Fruit fly (Drosophila melanogaster) whole organism, prepupa: ENCODE data around the gene Nepl5.

Source experiments
- CG10631 ChIP-seq: fragments of 200-800 bp; sonication (Bioruptor generic); optimal IDR thresholded peaks from 2 replicates; lab custom pipeline; 2016; ENCODE audit warnings: missing biosample characterization, missing genetic modification characterization
- CG11294 ChIP-seq: fragments of 200-800 bp; sonication (Bioruptor generic); IDR thresholded peaks from 2 replicates; pipeline ENCODE4 v1.3.6; 2022; ENCODE audit warnings: missing biosample characterization, missing genetic modification characterization
- CG11902 ChIP-seq: fragments of 200-800 bp; sonication (Bioruptor generic); optimal IDR thresholded peaks from 3 replicates; lab custom pipeline; 2016; ENCODE audit warnings: missing biosample characterization, missing genetic modification characterization
- CG1621 ChIP-seq: fragments of 200-800 bp; sonication (Bioruptor generic); optimal IDR thresholded peaks from 3 replicates; lab custom pipeline; 2018; ENCODE audit warnings: missing biosample characterization, mild to moderate bottlenecking, missing genetic modification characterization
- CG32006 ChIP-seq: fragments of 200-800 bp; sonication (Bioruptor generic); optimal IDR thresholded peaks from 3 replicates; lab custom pipeline; 2017; ENCODE audit warnings: missing biosample characterization, mild to moderate bottlenecking, missing genetic modification characterization
- CG34406 ChIP-seq: fragments of 200-800 bp; sonication (Bioruptor generic); optimal IDR thresholded peaks from 3 replicates; lab custom pipeline; 2016; ENCODE audit warnings: missing biosample characterization, missing genetic modification characterization
- CG3919 ChIP-seq: fragments of 200-800 bp; sonication (Bioruptor generic); optimal IDR thresholded peaks from 3 replicates; lab custom pipeline; 2016; ENCODE audit warnings: missing biosample characterization, missing genetic modification characterization
- CG6276 ChIP-seq: fragments of 200-800 bp; sonication (Bioruptor generic); optimal IDR thresholded peaks from 2 replicates; lab custom pipeline; 2017; ENCODE audit warnings: missing biosample characterization, mild to moderate bottlenecking, missing genetic modification characterization
- CG8632 ChIP-seq: fragments of 200-800 bp; sonication (Bioruptor generic); optimal IDR thresholded peaks from 3 replicates; lab custom pipeline; 2016; ENCODE audit warnings: missing biosample characterization, missing genetic modification characterization
- CG9139 ChIP-seq: fragments of 200-800 bp; sonication (Bioruptor generic); optimal IDR thresholded peaks from 3 replicates; lab custom pipeline; 2017; ENCODE audit warnings: missing biosample characterization, mild to moderate bottlenecking, missing genetic modification characterization
- Eip75B ChIP-seq: fragments of 200-800 bp; sonication (Bioruptor generic); optimal IDR thresholded peaks from 3 replicates; lab custom pipeline; 2016; ENCODE audit warnings: missing biosample characterization, missing genetic modification characterization
- Eip93F ChIP-seq: fragments of 200-800 bp; sonication (Bioruptor generic); optimal IDR thresholded peaks from 2 replicates; lab custom pipeline; 2016; ENCODE audit warnings: missing biosample characterization, mild to moderate bottlenecking, missing genetic modification characterization
- Ets21C ChIP-seq: fragments of 200-800 bp; sonication (Bioruptor generic); optimal IDR thresholded peaks from 3 replicates; lab custom pipeline; 2016; ENCODE audit warnings: missing biosample characterization, missing genetic modification characterization
- Hr39 ChIP-seq: fragments of 200-800 bp; sonication (Bioruptor generic); optimal IDR thresholded peaks from 2 replicates; lab custom pipeline; 2016; ENCODE audit warnings: missing biosample characterization, missing genetic modification characterization
- Hr4 ChIP-seq: fragments of 200-800 bp; sonication (Bioruptor generic); optimal IDR thresholded peaks from 3 replicates; lab custom pipeline; 2016; ENCODE audit warnings: missing biosample characterization, missing genetic modification characterization
- Lpt ChIP-seq: fragments of 200-800 bp; sonication (Bioruptor generic); optimal IDR thresholded peaks from 3 replicates; lab custom pipeline; 2016; ENCODE audit warnings: missing biosample characterization, missing genetic modification characterization
- OdsH ChIP-seq: fragments of 200-800 bp; sonication (Bioruptor generic); optimal IDR thresholded peaks from 3 replicates; lab custom pipeline; 2016; ENCODE audit warnings: missing biosample characterization, missing genetic modification characterization
- Sox102F ChIP-seq: fragments of 200-800 bp; sonication (Bioruptor generic); optimal IDR thresholded peaks from 2 replicates; lab custom pipeline; 2016; ENCODE audit warnings: missing biosample characterization, mild to moderate bottlenecking, missing genetic modification characterization
- achi ChIP-seq: fragments of 200-800 bp; sonication (Bioruptor generic); optimal IDR thresholded peaks from 3 replicates; lab custom pipeline; 2016; ENCODE audit warnings: missing biosample characterization, missing genetic modification characterization
- cyc ChIP-seq: fragments of 200-800 bp; sonication (Bioruptor generic); optimal IDR thresholded peaks from 3 replicates; lab custom pipeline; 2016; ENCODE audit warnings: missing biosample characterization, missing genetic modification characterization
- dac ChIP-seq: fragments of 200-800 bp; sonication (Bioruptor generic); optimal IDR thresholded peaks from 2 replicates; lab custom pipeline; 2017; ENCODE audit warnings: missing biosample characterization, mild to moderate bottlenecking, missing genetic modification characterization
- dsx ChIP-seq: fragments of 200-800 bp; optimal IDR thresholded peaks from 3 replicates; lab custom pipeline; 2019; ENCODE audit warnings: missing biosample characterization, mild to moderate bottlenecking, missing genetic modification characterization, moderate library complexity; ENCODE audit not compliant: poor library complexity, severe bottlenecking
- eg ChIP-seq: fragments of 200-800 bp; sonication (Bioruptor generic); IDR thresholded peaks from 3 replicates; pipeline ENCODE4 v1.3.6; 2022; ENCODE audit warnings: missing biosample characterization, missing genetic modification characterization
- esn ChIP-seq: fragments of 200-800 bp; sonication (Bioruptor generic); optimal IDR thresholded peaks from 2 replicates; lab custom pipeline; 2016; ENCODE audit warnings: missing biosample characterization, mild to moderate bottlenecking, missing genetic modification characterization, moderate library complexity
- fd59A ChIP-seq: fragments of 200-800 bp; sonication (Bioruptor generic); optimal IDR thresholded peaks from 2 replicates; lab custom pipeline; 2017; ENCODE audit warnings: missing biosample characterization, mild to moderate bottlenecking, missing genetic modification characterization, missing genetic modification reagents
- fkh ChIP-seq: fragments of 200-800 bp; sonication (Bioruptor generic); optimal IDR thresholded peaks from 3 replicates; lab custom pipeline; 2017; ENCODE audit warnings: missing biosample characterization, mild to moderate bottlenecking, missing genetic modification characterization, moderate library complexity
- lz ChIP-seq: fragments of 200-800 bp; sonication (Bioruptor generic); optimal IDR thresholded peaks from 3 replicates; lab custom pipeline; 2016; ENCODE audit warnings: missing biosample characterization, missing genetic modification characterization
- net ChIP-seq: fragments of 200-800 bp; sonication (Bioruptor generic); optimal IDR thresholded peaks from 3 replicates; lab custom pipeline; 2016; ENCODE audit warnings: missing biosample characterization, missing genetic modification characterization
- pdm3 ChIP-seq: fragments of 200-800 bp; sonication (Bioruptor generic); optimal IDR thresholded peaks from 3 replicates; lab custom pipeline; 2016; ENCODE audit warnings: missing biosample characterization, missing genetic modification characterization
- svp ChIP-seq: fragments of 200-800 bp; sonication (Bioruptor generic); peaks from one replicate; lab custom pipeline; 2016; ENCODE audit warnings: missing biosample characterization, missing genetic modification characterization
- topi ChIP-seq: fragments of 200-800 bp; sonication (Bioruptor generic); optimal IDR thresholded peaks from 3 replicates; lab custom pipeline; 2016; ENCODE audit warnings: missing biosample characterization, missing genetic modification characterization
- vri ChIP-seq: fragments of 200-800 bp; sonication (Bioruptor generic); optimal IDR thresholded peaks from 3 replicates; lab custom pipeline; 2016; ENCODE audit warnings: missing biosample characterization, mild to moderate bottlenecking, missing genetic modification characterization

The Nepl5 gene

DNA sequence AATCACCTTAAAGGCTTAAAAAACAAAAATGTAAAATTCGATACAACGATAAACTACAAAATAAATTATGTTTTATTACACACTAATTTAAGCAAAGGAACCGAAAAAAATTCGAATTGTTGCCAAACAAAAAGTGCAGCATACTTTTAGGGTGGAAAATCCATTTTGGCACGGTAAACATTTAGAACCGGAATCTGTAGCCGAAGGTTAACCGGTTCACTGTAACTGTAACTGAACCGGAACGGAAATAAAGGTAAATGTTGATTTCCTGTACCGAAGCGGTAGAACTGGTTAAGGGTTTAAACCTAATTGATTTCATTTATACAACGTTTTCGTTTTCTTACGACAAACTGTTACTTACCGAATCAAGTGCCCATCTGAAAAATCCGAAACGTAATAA is 14.1 kb upstream of the Nepl5 start:
- TF ChIP-seq CG34406 (GFP tag; lab: Kevin White, UChicago) = no peak
- TF ChIP-seq svp (GFP tag; lab: Kevin White, UChicago) = peak; percentile 65
- no peak for TF ChIP-seq CG11902 (GFP tag; lab: Kevin White, UChicago)
- no peak for TF ChIP-seq CG6276
- peak; percentile 21 for TF ChIP-seq CG1621 (tag; lab: Kevin White, UChicago)
- TF ChIP-seq dac (GFP tag; lab: Kevin White, UChicago) = no peak
- TF ChIP-seq fd59A (GFP tag; lab: Kevin White, UChicago) = no peak

dm6 chr2L:6367478-6367932 is 13.6 kb upstream of the Nepl5 start, which contains the start of gene Nepl4:
Nepl4 (plus strand) TSS chr2L:6367882.
- TF ChIP-seq net (no peak), lz (GFP tag; lab: Kevin White, UChicago) (no peak), CG32006 (GFP tag; lab: Kevin White, UChicago) (no peak), CG11294 (no peak), Hr39 (no peak), esn (GFP tag; lab: Kevin White, UChicago) (no peak)

DNA sequence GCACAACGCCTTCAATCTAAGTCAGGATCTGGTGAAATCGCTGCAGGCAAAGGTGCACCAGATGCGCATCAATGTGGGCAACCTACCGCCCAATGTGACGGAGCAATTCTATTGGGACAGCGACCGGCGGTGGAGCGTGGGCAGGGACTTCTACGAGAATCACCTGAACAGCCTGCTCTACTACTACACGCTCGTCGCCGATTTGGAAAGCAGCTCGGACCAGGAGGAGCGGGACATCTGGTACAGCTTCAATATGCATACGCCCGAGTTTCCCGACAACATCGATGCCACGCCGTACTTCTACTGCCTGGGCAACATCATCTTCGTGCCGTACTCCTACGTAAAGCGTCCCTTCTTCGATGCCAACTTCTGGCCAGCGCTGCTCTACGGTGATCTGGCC is 11.8 kb upstream of the Nepl5 start:
- TF ChIP-seq fd59A (GFP tag; lab: Kevin White, UChicago) (no peak), svp (GFP tag; lab: Kevin White, UChicago) (peak; percentile 5)
- TF ChIP-seq, all 60 proteins: peak for 1

dm6 chr2L:6371025-6371641 is 9.9 kb upstream of the Nepl5 start:
- TF ChIP-seq svp (GFP tag; lab: Kevin White, UChicago) = peak; percentile 85
- no peak for TF ChIP-seq CG11902 (GFP tag; lab: Kevin White, UChicago)
- peak; percentile 35 for TF ChIP-seq vri (GFP tag; lab: Kevin White, UChicago)
- TF ChIP-seq CG32006 (GFP tag; lab: Kevin White, UChicago) = no peak
- no peak for TF ChIP-seq eg (GFP tag; lab: Robert Waterston, UW)
- TF ChIP-seq pdm3 (GFP tag; lab: Kevin White, UChicago) = no peak

DNA sequence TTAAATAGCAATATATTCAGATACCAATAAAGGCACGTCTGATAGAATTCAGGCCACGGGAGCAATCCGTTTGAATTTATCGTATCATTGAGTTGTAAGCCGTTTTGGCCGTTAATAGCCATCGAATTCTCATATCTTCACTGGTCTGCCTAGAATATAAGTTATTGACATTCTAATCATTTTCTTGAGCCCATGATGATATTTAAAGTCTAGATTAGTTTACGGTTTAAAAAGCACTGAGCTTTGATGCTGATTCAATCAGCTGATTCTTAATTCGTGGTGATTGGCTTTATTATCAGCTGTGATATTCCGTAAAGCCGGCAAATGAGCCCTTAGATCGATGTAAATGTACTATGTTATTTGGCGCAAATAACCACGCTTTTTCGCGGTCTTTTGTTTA is 9.0 kb upstream of the Nepl5 start, which contains the start of gene slam:
Gene slam (plus strand): TSS at position 301 of the 400 bp plus-strand sequence.
- TF ChIP-seq CG11294 = no peak
- TF ChIP-seq Eip75B = no peak
- no peak for TF ChIP-seq achi (GFP tag; lab: Kevin White, UChicago)
- TF ChIP-seq CG32006 (GFP tag; lab: Kevin White, UChicago) = no peak
- TF ChIP-seq CG6276 = no peak
- no peak for TF ChIP-seq CG9139 (GFP tag; lab: Kevin White, UChicago)
- no peak for TF ChIP-seq Eip93F
- no peak for TF ChIP-seq Ets21C (GFP tag; lab: Kevin White, UChicago)
- no peak for TF ChIP-seq fkh (GFP tag; lab: Kevin White, UChicago)
- no peak for TF ChIP-seq topi (GFP tag; lab: Kevin White, UChicago)

- TF ChIP-seq Ets21C (GFP tag; lab: Kevin White, UChicago) = no peak
- no peak for TF ChIP-seq OdsH (GFP tag; lab: Kevin White, UChicago)
- no peak for TF ChIP-seq cyc
- no peak for TF ChIP-seq CG8632 (GFP tag; lab: Kevin White, UChicago)
- no peak for TF ChIP-seq dsx
- TF ChIP-seq fkh (GFP tag; lab: Kevin White, UChicago) = no peak
- TF ChIP-seq Hr4 (GFP tag; lab: Kevin White, UChicago) = no peak
- no peak for TF ChIP-seq CG10631 (GFP tag; lab: Kevin White, UChicago)
- no peak for TF ChIP-seq CG3919 (GFP tag; lab: Kevin White, UChicago)
- TF ChIP-seq Sox102F (GFP tag; lab: Kevin White, UChicago) = no peak
- no peak for TF ChIP-seq CG11294
- TF ChIP-seq Lpt (GFP tag; lab: Kevin White, UChicago) = no peak
- no peak for TF ChIP-seq CG11902 (GFP tag; lab: Kevin White, UChicago)
Observed at dm6 chr2L:6373141-6373540, 7.9 kb upstream of the Nepl5 start.
